Worm (Caenorhabditis elegans) whole organism, mixed stage, embryonic: ENCODE results near the gene coa-3.

Experiments
- M03D4.4 ChIP-seq: sonication (generic microtip); optimal IDR thresholded peaks from 2 replicates; lab custom pipeline; 2017; ENCODE audit warnings: mild to moderate bottlenecking, missing genetic modification characterization, missing compliant biosample characterization
- bed-3 ChIP-seq: fragments of 200-800 bp; sonication (Bioruptor generic); optimal IDR thresholded peaks from 3 replicates; lab custom pipeline; 2018; ENCODE audit warnings: mild to moderate bottlenecking, missing genetic modification characterization, moderate library complexity, missing compliant biosample characterization
- ceh-43 ChIP-seq: fragments of 200-800 bp; sonication (Bioruptor generic); optimal IDR thresholded peaks from 2 replicates; lab custom pipeline; 2018; ENCODE audit warnings: mild to moderate bottlenecking, missing genetic modification characterization, moderate library complexity, missing compliant biosample characterization
- cnd-1 ChIP-seq: fragments of 200-800 bp; sonication (Bioruptor generic); optimal IDR thresholded peaks from 2 replicates; lab custom pipeline; 2018; ENCODE audit warnings: mild to moderate bottlenecking, missing genetic modification characterization, missing compliant biosample characterization
- elt-1 ChIP-seq: sonication (generic microtip); optimal IDR thresholded peaks from 2 replicates; lab custom pipeline; 2017; ENCODE audit warnings: missing genetic modification characterization, mild to moderate bottlenecking, missing compliant biosample characterization, antibody characterized with exemption, moderate library complexity, borderline replicate concordance; ENCODE audit not compliant: insufficient read depth
- ham-2 ChIP-seq: fragments of 200-800 bp; sonication (Bioruptor generic); optimal IDR thresholded peaks from 2 replicates; lab custom pipeline; 2018; ENCODE audit warnings: mild to moderate bottlenecking, missing genetic modification characterization, missing compliant biosample characterization
- lin-32 ChIP-seq: fragments of 200-800 bp; sonication (Bioruptor generic); optimal IDR thresholded peaks from 2 replicates; lab custom pipeline; 2018; ENCODE audit warnings: mild to moderate bottlenecking, missing genetic modification characterization, missing compliant biosample characterization
- mep-1 ChIP-seq: fragments of 150-350 bp; optimal IDR thresholded peaks from 2 replicates; lab custom pipeline; 2017; ENCODE audit warnings: missing biosample characterization, missing genetic modification reagents, missing genetic modification characterization, inconsistent platforms
- mls-2 ChIP-seq: sonication (generic microtip); optimal IDR thresholded peaks from 2 replicates; lab custom pipeline; 2016; ENCODE audit warnings: mild to moderate bottlenecking, missing genetic modification characterization, moderate library complexity, missing compliant biosample characterization
- nhr-2 ChIP-seq: fragments of 150-350 bp; optimal IDR thresholded peaks from 2 replicates; lab custom pipeline; 2014; ENCODE audit warnings: missing biosample characterization, missing genetic modification characterization
- nhr-237 ChIP-seq: fragments of 150-350 bp; optimal IDR thresholded peaks from 2 replicates; lab custom pipeline; 2014; ENCODE audit warnings: missing biosample characterization, missing genetic modification characterization
- snpc-4 ChIP-seq: fragments of 150-350 bp; optimal IDR thresholded peaks from 2 replicates; lab custom pipeline; 2014; ENCODE audit warnings: missing biosample characterization, missing genetic modification characterization
- unc-120 ChIP-seq: sonication (generic microtip); optimal IDR thresholded peaks from 2 replicates; lab custom pipeline; 2017; ENCODE audit warnings: missing genetic modification characterization, missing compliant biosample characterization; ENCODE audit not compliant: poor library complexity, severe bottlenecking

coa-3 gene

ce11 chrII:4557487-4557886, 44.9 kb downstream of the coa-3 start, which contains the start of gene M03A1.3:
TSS of gene M03A1.3 (plus strand) at chrII:4557787.
- no peak for TF ChIP-seq cnd-1 (tag; lab: Kevin White, UChicago)

- TF ChIP-seq ham-2 (GFP tag; lab: Kevin White, UChicago) (no peak), lin-32 (GFP tag; lab: Kevin White, UChicago) (no peak), mep-1 (tag; lab: Kevin White, UChicago) (no peak), mls-2 (no peak), unc-120 (tag; lab: Kevin White, UChicago) (no peak), nhr-237 (tag; lab: Kevin White, UChicago) (no peak), bed-3 (GFP tag; lab: Kevin White, UChicago) (no peak), snpc-4 (tag; lab: Kevin White, UChicago) (no peak), nhr-2 (tag; lab: Kevin White, UChicago) (no peak), ceh-43 (GFP tag; lab: Kevin White, UChicago) (no peak), M03D4.4 (tag; lab: Kevin White, UChicago) (no peak), elt-1 (tag; lab: Kevin White, UChicago) (no peak)
Observed at ce11 chrII:4552088-4552487, 50.3 kb downstream of the coa-3 start.
